Worm (Caenorhabditis elegans) whole organism, early embryonic: ENCODE data around the gene ZK105.1.

Experiments
- B0310.2 ChIP-seq: sonication (generic microtip); optimal IDR thresholded peaks from 2 replicates; lab custom pipeline; 2016; ENCODE audit warnings: mild to moderate bottlenecking, missing genetic modification characterization, missing compliant biosample characterization
- F13C5.2 ChIP-seq: sonication (generic microtip); optimal IDR thresholded peaks from 2 replicates; lab custom pipeline; 2017; ENCODE audit warnings: mild to moderate bottlenecking, missing genetic modification characterization, inconsistent platforms, missing compliant biosample characterization
- aly-1 ChIP-seq: sonication (generic microtip); optimal IDR thresholded peaks from 2 replicates; lab custom pipeline; 2016; ENCODE audit warnings: missing genetic modification characterization, missing compliant biosample characterization
- ama-1 ChIP-seq: fragments of 150-350 bp; optimal IDR thresholded peaks from 2 replicates; lab custom pipeline; 2014
- ceh-13 ChIP-seq: fragments of 200-800 bp; sonication (Bioruptor generic); optimal IDR thresholded peaks from 2 replicates; lab custom pipeline; 2018; ENCODE audit warnings: mild to moderate bottlenecking, missing genetic modification characterization, missing compliant biosample characterization
- ceh-36 ChIP-seq: sonication (generic microtip); optimal IDR thresholded peaks from 2 replicates; lab custom pipeline; 2016; ENCODE audit warnings: missing genetic modification characterization, inconsistent platforms, missing compliant biosample characterization
- ets-7 ChIP-seq: sonication (generic microtip); optimal IDR thresholded peaks from 2 replicates; lab custom pipeline; 2016; ENCODE audit warnings: missing genotype, missing genetic modification characterization, missing compliant biosample characterization
- flt-1 ChIP-seq: fragments of 200-800 bp; sonication (Bioruptor generic); IDR thresholded peaks from 2 replicates; pipeline ENCODE4 v1.3.6; 2022; ENCODE audit warnings: missing genetic modification characterization, missing compliant biosample characterization
- hmbx-1 ChIP-seq: sonication (generic microtip); optimal IDR thresholded peaks from 2 replicates; lab custom pipeline; 2016; ENCODE audit warnings: mild to moderate bottlenecking, missing genetic modification characterization, missing compliant biosample characterization
- hmg-4 ChIP-seq: fragments of 200-800 bp; sonication (Bioruptor generic); optimal IDR thresholded peaks from 2 replicates; lab custom pipeline; 2018; ENCODE audit warnings: mild to moderate bottlenecking, missing genetic modification characterization, missing compliant biosample characterization
- hnd-1 ChIP-seq: sonication (generic microtip); optimal IDR thresholded peaks from 2 replicates; lab custom pipeline; 2016; ENCODE audit warnings: missing genetic modification characterization, missing compliant biosample characterization
- pes-1 ChIP-seq: fragments of 200-800 bp; sonication (Bioruptor generic); IDR thresholded peaks from 2 replicates; pipeline ENCODE4 v1.3.6; 2022; ENCODE audit warnings: missing genetic modification reagents, missing genetic modification characterization, missing compliant biosample characterization
- scrt-1 ChIP-seq: fragments of 200-800 bp; sonication (Bioruptor generic); IDR thresholded peaks from 2 replicates; pipeline ENCODE4 v1.3.6; 2022; ENCODE audit warnings: missing genetic modification characterization, missing compliant biosample characterization
- sea-1 ChIP-seq: fragments of 200-800 bp; sonication (Bioruptor generic); conservative IDR thresholded peaks from 2 replicates; pipeline ENCODE4 v1.3.6; 2022; ENCODE audit warnings: missing genetic modification characterization, missing compliant biosample characterization
- tbx-11 ChIP-seq: fragments of 200-800 bp; sonication (Bioruptor generic); IDR thresholded peaks from 2 replicates; pipeline ENCODE4 v1.3.6; 2022; ENCODE audit warnings: missing genetic modification characterization, missing compliant biosample characterization
- tbx-37 ChIP-seq: fragments of 200-800 bp; sonication (Bioruptor generic); conservative IDR thresholded peaks from 2 replicates; pipeline ENCODE4 v1.3.6; 2022; ENCODE audit warnings: missing genetic modification reagents, missing genetic modification characterization, missing compliant biosample characterization
- tra-4 ChIP-seq: sonication (generic microtip); optimal IDR thresholded peaks from 2 replicates; lab custom pipeline; 2017; ENCODE audit warnings: missing genetic modification characterization, missing compliant biosample characterization

Gene ZK105.1

DNA sequence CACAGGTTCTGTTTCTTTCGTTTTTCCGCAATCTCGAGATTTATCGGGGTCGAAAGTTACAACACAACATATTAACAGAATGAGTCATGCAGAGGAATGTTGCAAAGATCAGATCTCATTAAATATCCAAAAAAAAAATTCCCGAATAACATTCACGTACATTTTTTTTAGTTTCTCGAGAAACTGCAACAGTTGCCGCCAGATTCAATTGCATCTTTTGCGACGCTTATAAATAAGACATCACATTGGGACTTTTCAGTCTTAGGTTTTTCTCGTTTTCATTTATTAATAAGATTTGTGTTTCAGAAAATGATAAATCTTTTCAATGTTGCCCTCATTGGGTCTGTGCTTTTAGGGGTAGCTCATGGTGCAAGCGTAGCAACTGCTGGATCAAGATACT lies at the start of gene ZK105.1:
Gene ZK105.1, plus strand, starts transcription at position 301 of the 400 bp plus-strand sequence.
- TF ChIP-seq tra-4 (tag; lab: Kevin White, UChicago) (no peak), ceh-36 (tag; lab: Kevin White, UChicago) (no peak), scrt-1 (GFP tag; lab: Robert Waterston, UW) (no peak), B0310.2 (tag; lab: Kevin White, UChicago) (no peak), pes-1 (no peak), ama-1 (lab: Kevin White, UChicago) (no peak), F13C5.2 (tag; lab: Kevin White, UChicago) (no peak), hmg-4 (no peak), flt-1 (GFP tag; lab: Robert Waterston, UW) (no peak), hnd-1 (tag; lab: Kevin White, UChicago) (no peak), hmbx-1 (no peak), sea-1 (no peak), ets-7 (tag; lab: Kevin White, UChicago) (no peak), tbx-11 (GFP tag; lab: Robert Waterston, UW) (no peak), tbx-37 (GFP tag; lab: Robert Waterston, UW) (no peak), ceh-13 (GFP tag; lab: Kevin White, UChicago) (no peak), aly-1 (tag; lab: Kevin White, UChicago) (no peak)

- TF ChIP-seq ceh-13 (GFP tag; lab: Kevin White, UChicago) (no peak), scrt-1 (GFP tag; lab: Robert Waterston, UW) (no peak), tbx-37 (GFP tag; lab: Robert Waterston, UW) (no peak), pes-1 (no peak), ceh-36 (tag; lab: Kevin White, UChicago) (no peak), tbx-11 (GFP tag; lab: Robert Waterston, UW) (no peak), F13C5.2 (tag; lab: Kevin White, UChicago) (no peak), B0310.2 (tag; lab: Kevin White, UChicago) (no peak), flt-1 (GFP tag; lab: Robert Waterston, UW) (no peak), aly-1 (tag; lab: Kevin White, UChicago) (no peak), hnd-1 (tag; lab: Kevin White, UChicago) (no peak), sea-1 (no peak)
These were observed 45.9 kb upstream of the ZK105.1 start, which contains the start of gene C12D5.5 for ce11 chrV:7667940-7668339. TSS of gene C12D5.5 (plus strand) at chrV:7668240.

ce11 chrV:7672258-7672657 lies 41.5 kb upstream of the ZK105.1 start, which contains the start of gene C12D5.4:
TSS of gene C12D5.4 (plus strand) at chrV:7672558.
- no peak for TF ChIP-seq aly-1 (tag; lab: Kevin White, UChicago)
- no peak for TF ChIP-seq hmbx-1
- no peak for TF ChIP-seq tra-4 (tag; lab: Kevin White, UChicago)
- TF ChIP-seq ama-1 (lab: Kevin White, UChicago): no peak
- TF ChIP-seq pes-1: no peak
- no peak for TF ChIP-seq B0310.2 (tag; lab: Kevin White, UChicago)
- no peak for TF ChIP-seq ceh-13 (GFP tag; lab: Kevin White, UChicago)
- TF ChIP-seq tbx-37 (GFP tag; lab: Robert Waterston, UW): no peak
- TF ChIP-seq scrt-1 (GFP tag; lab: Robert Waterston, UW): no peak
- TF ChIP-seq hmg-4: no peak
- no peak for TF ChIP-seq F13C5.2 (tag; lab: Kevin White, UChicago)
- TF ChIP-seq flt-1 (GFP tag; lab: Robert Waterston, UW): no peak
- no peak for TF ChIP-seq tbx-11 (GFP tag; lab: Robert Waterston, UW)
- TF ChIP-seq ets-7 (tag; lab: Kevin White, UChicago): no peak
- TF ChIP-seq hnd-1 (tag; lab: Kevin White, UChicago): no peak
- no peak for TF ChIP-seq ceh-36 (tag; lab: Kevin White, UChicago)

ce11 chrV:7675904-7676303 lies 37.9 kb upstream of the ZK105.1 start, which contains the start of gene C12D5.3:
TSS of gene C12D5.3 (plus strand) at chrV:7676204.
- no peak for TF ChIP-seq ets-7 (tag; lab: Kevin White, UChicago)
- TF ChIP-seq tbx-11 (GFP tag; lab: Robert Waterston, UW): no peak
- no peak for TF ChIP-seq tra-4 (tag; lab: Kevin White, UChicago)
- no peak for TF ChIP-seq ceh-36 (tag; lab: Kevin White, UChicago)
- TF ChIP-seq hmbx-1: no peak
- TF ChIP-seq scrt-1 (GFP tag; lab: Robert Waterston, UW): no peak
- no peak for TF ChIP-seq tbx-37 (GFP tag; lab: Robert Waterston, UW)
- TF ChIP-seq F13C5.2 (tag; lab: Kevin White, UChicago): no peak
- TF ChIP-seq ama-1 (lab: Kevin White, UChicago): no peak
- no peak for TF ChIP-seq hnd-1 (tag; lab: Kevin White, UChicago)
- no peak for TF ChIP-seq pes-1
- no peak for TF ChIP-seq sea-1
- no peak for TF ChIP-seq B0310.2 (tag; lab: Kevin White, UChicago)
- TF ChIP-seq aly-1 (tag; lab: Kevin White, UChicago): no peak
- TF ChIP-seq flt-1 (GFP tag; lab: Robert Waterston, UW): no peak
- TF ChIP-seq ceh-13 (GFP tag; lab: Kevin White, UChicago): no peak
- no peak for TF ChIP-seq hmg-4

- TF ChIP-seq hmbx-1 (no peak), ceh-36 (tag; lab: Kevin White, UChicago) (no peak), tbx-11 (GFP tag; lab: Robert Waterston, UW) (no peak), hmg-4 (no peak), F13C5.2 (tag; lab: Kevin White, UChicago) (no peak), flt-1 (GFP tag; lab: Robert Waterston, UW) (no peak), pes-1 (no peak), hnd-1 (tag; lab: Kevin White, UChicago) (no peak), ceh-13 (GFP tag; lab: Kevin White, UChicago) (no peak), aly-1 (tag; lab: Kevin White, UChicago) (no peak), tra-4 (tag; lab: Kevin White, UChicago) (no peak)
These were observed 32.4 kb upstream of the ZK105.1 start, which contains the start of gene cyp-33A1 for ce11 chrV:7681388-7681787. TSS of gene cyp-33A1 (minus strand) at chrV:7681459.

ce11 chrV:7683907-7684655 lies 29.7 kb upstream of the ZK105.1 start, which contains the start of gene sre-11:
TSS of gene sre-11 (minus strand) at chrV:7683957.
- no peak for TF ChIP-seq tbx-37 (GFP tag; lab: Robert Waterston, UW)
- TF ChIP-seq hnd-1 (tag; lab: Kevin White, UChicago): no peak
- TF ChIP-seq flt-1 (GFP tag; lab: Robert Waterston, UW): no peak
- no peak for TF ChIP-seq tra-4 (tag; lab: Kevin White, UChicago)
- TF ChIP-seq ceh-36 (tag; lab: Kevin White, UChicago): no peak
- no peak for TF ChIP-seq ets-7 (tag; lab: Kevin White, UChicago)
- TF ChIP-seq ama-1 (lab: Kevin White, UChicago): no peak
- no peak for TF ChIP-seq pes-1
- no peak for TF ChIP-seq ceh-13 (GFP tag; lab: Kevin White, UChicago)
- TF ChIP-seq hmg-4: no peak
- no peak for TF ChIP-seq tbx-11 (GFP tag; lab: Robert Waterston, UW)
- TF ChIP-seq scrt-1 (GFP tag; lab: Robert Waterston, UW): no peak
- no peak for TF ChIP-seq F13C5.2 (tag; lab: Kevin White, UChicago)
- TF ChIP-seq hmbx-1: no peak
- no peak for TF ChIP-seq aly-1 (tag; lab: Kevin White, UChicago)
- no peak for TF ChIP-seq B0310.2 (tag; lab: Kevin White, UChicago)
- TF ChIP-seq sea-1: no peak
